Worm (Caenorhabditis elegans): Measurements from ENCODE around the gene Y71H2AM.1.
A peak's percentile ranks its signal among the peaks of the same experiment; 100 is the strongest.

Y71H2AM.1 gene

ce11 chrIII:2805084-2805483 is 21.8 kb upstream of the Y71H2AM.1 start, which contains the start of gene Y71H2AM.3 (continued):
- TF ChIP-seq ama-1 (optimal IDR thresholded peaks at IDR 0.05): no peak
- no peak for TF ChIP-seq dmd-4 (tag; optimal IDR thresholded peaks at IDR 0.05)
- peak; percentile 40 for TF ChIP-seq nhr-25 (tag; optimal IDR thresholded peaks at IDR 0.05)
- TF ChIP-seq snpc-4 (tag; optimal IDR thresholded peaks at IDR 0.05): no peak
- no peak for TF ChIP-seq unc-62 (GFP tag; optimal IDR thresholded peaks at IDR 0.05)
- TF ChIP-seq sma-3 (GFP tag; optimal IDR thresholded peaks at IDR 0.05): peak; percentile 30
- TF ChIP-seq fos-1 (tag; optimal IDR thresholded peaks at IDR 0.05): no peak
- peak; percentile 93 for TF ChIP-seq gmeb-1 (tag; optimal IDR thresholded peaks at IDR 0.05)
- TF ChIP-seq peb-1 (tag; optimal IDR thresholded peaks at IDR 0.05): no peak
- no peak for TF ChIP-seq Y55F3AM.14 (GFP tag; optimal IDR thresholded peaks at IDR 0.05)
- TF ChIP-seq C34F6.9 (tag; optimal IDR thresholded peaks at IDR 0.05): peak; percentile 42
- no peak for TF ChIP-seq ztf-4 (tag; optimal IDR thresholded peaks at IDR 0.05)
- TF ChIP-seq nhr-11 (tag; optimal IDR thresholded peaks at IDR 0.05): no peak
- peak; percentile 79 for TF ChIP-seq unc-55 (GFP tag; optimal IDR thresholded peaks at IDR 0.05)
- no peak for TF ChIP-seq mbf-1 (tag; optimal IDR thresholded peaks at IDR 0.05)

ce11 chrIII:2811410-2811809 is 15.5 kb upstream of the Y71H2AM.1 start:
- no peak for TF ChIP-seq nhr-25 (tag; optimal IDR thresholded peaks at IDR 0.05)
- peak; percentile 5 for TF ChIP-seq lin-13 (GFP tag; optimal IDR thresholded peaks at IDR 0.05)
- TF ChIP-seq lsy-2 (tag; optimal IDR thresholded peaks at IDR 0.05): peak in 1 of 2 experiments; percentile 22
- TF ChIP-seq sma-9 (GFP tag; optimal IDR thresholded peaks at IDR 0.05): no peak
- TF ChIP-seq sma-9 (tag; optimal IDR thresholded peaks at IDR 0.05): no peak
- no peak for TF ChIP-seq aly-2 (tag; optimal IDR thresholded peaks at IDR 0.05)
- no peak for TF ChIP-seq nhr-77 (tag; optimal IDR thresholded peaks at IDR 0.05)
- no peak for TF ChIP-seq unc-62 (GFP tag; optimal IDR thresholded peaks at IDR 0.05)
- peak; percentile 12 for TF ChIP-seq ama-1 (optimal IDR thresholded peaks at IDR 0.05)
- no peak for TF ChIP-seq blmp-1 (tag; optimal IDR thresholded peaks at IDR 0.05; ENCODE audit: insufficient read depth)

- TF ChIP-seq C34F6.9 (tag; optimal IDR thresholded peaks at IDR 0.05) (peak; percentile 78), R02D3.7 (tag; optimal IDR thresholded peaks at IDR 0.05) (no peak), nhr-11 (tag; optimal IDR thresholded peaks at IDR 0.05) (no peak), crh-2 (tag; optimal IDR thresholded peaks at IDR 0.05) (peak; percentile 45), lin-13 (GFP tag; optimal IDR thresholded peaks at IDR 0.05) (peak; percentile 69), lsy-2 (tag; optimal IDR thresholded peaks at IDR 0.05) (peak; percentile 85 to 97), F13H6.1 (tag; optimal IDR thresholded peaks at IDR 0.05) (peak; percentile 17), nhr-25 (tag; optimal IDR thresholded peaks at IDR 0.05) (peak; percentile 42), unc-55 (GFP tag; optimal IDR thresholded peaks at IDR 0.05) (peak; percentile 80), fos-1 (tag; optimal IDR thresholded peaks at IDR 0.05) (peak; percentile 32), nhr-77 (tag; optimal IDR thresholded peaks at IDR 0.05) (no peak), nhr-129 (tag; optimal IDR thresholded peaks at IDR 0.05) (peak; percentile 49), nhr-23 (tag; optimal IDR thresholded peaks at IDR 0.05) (no peak), gmeb-1 (tag; optimal IDR thresholded peaks at IDR 0.05) (peak; percentile 47)
Measured at ce11 chrIII:2814919-2815554, 11.8 kb upstream of the Y71H2AM.1 start, which contains the start of gene tufm-1. Gene tufm-1 (minus strand): TSS chrIII:2814969.

ce11 chrIII:2816205-2816923 is 10.5 kb upstream of the Y71H2AM.1 start:
- no peak for TF ChIP-seq nhr-129 (tag; optimal IDR thresholded peaks at IDR 0.05)
- peak in 1 of 2 experiments; percentile 13 for TF ChIP-seq lsy-2 (tag; optimal IDR thresholded peaks at IDR 0.05)

- no peak for TF ChIP-seq mdl-1 (tag; optimal IDR thresholded peaks at IDR 0.05)
- TF ChIP-seq nhr-10 (tag; optimal IDR thresholded peaks at IDR 0.05): no peak
- no peak for TF ChIP-seq skn-1 (tag; optimal IDR thresholded peaks at IDR 0.05)
- no peak for TF ChIP-seq nhr-12 (tag; optimal IDR thresholded peaks at IDR 0.05)
- no peak for TF ChIP-seq aly-2 (tag; optimal IDR thresholded peaks at IDR 0.05)
- TF ChIP-seq lsy-2 (tag; optimal IDR thresholded peaks at IDR 0.05): no peak
Measured at ce11 chrIII:2817847-2818246, 9.0 kb upstream of the Y71H2AM.1 start.
